Worm (Caenorhabditis elegans) whole organism, L4 larva: Measurements from ENCODE around the gene smc-3.

Source experiments
- D1046.2 ChIP-seq: fragments of 200-800 bp; sonication (Bioruptor generic); IDR thresholded peaks from 2 replicates; pipeline ENCODE4 v1.3.6; 2022; ENCODE audit warnings: missing genetic modification characterization, missing compliant biosample characterization
- F10B5.3 ChIP-seq: sonication (generic microtip); optimal IDR thresholded peaks from 2 replicates; lab custom pipeline; 2016; ENCODE audit warnings: mild to moderate bottlenecking, missing genetic modification characterization, missing compliant biosample characterization
- F26F4.8 ChIP-seq: fragments of 200-800 bp; sonication (Bioruptor generic); conservative IDR thresholded peaks from 2 replicates; pipeline ENCODE4 v1.3.6; 2022; ENCODE audit warnings: missing genetic modification characterization, missing compliant biosample characterization
- F37D6.2 ChIP-seq: sonication (generic microtip); optimal IDR thresholded peaks from 2 replicates; lab custom pipeline; 2016; ENCODE audit warnings: mild to moderate bottlenecking, missing genetic modification characterization, missing compliant biosample characterization
- F44E2.7 ChIP-seq: fragments of 200-800 bp; sonication (Bioruptor generic); IDR thresholded peaks from 2 replicates; pipeline ENCODE4 v2.1.2; 2022; ENCODE audit warnings: missing genetic modification characterization, missing compliant biosample characterization
- R02D3.7 ChIP-seq: fragments of 150-350 bp; sonication (generic microtip); optimal IDR thresholded peaks from 3 replicates; lab custom pipeline; 2014; ENCODE audit warnings: missing biosample characterization, missing genetic modification characterization
- Y48G9A.11 ChIP-seq: fragments of 200-800 bp; sonication (Bioruptor generic); IDR thresholded peaks from 2 replicates; pipeline ENCODE4 v1.3.6; 2022; ENCODE audit warnings: missing genetic modification reagents, missing genetic modification characterization, missing compliant biosample characterization
- ZK337.2 ChIP-seq: fragments of 200-800 bp; sonication (Bioruptor generic); IDR thresholded peaks from 2 replicates; pipeline ENCODE4 v1.3.6; 2022; ENCODE audit warnings: missing genetic modification reagents, missing genetic modification characterization, missing compliant biosample characterization
- ZK546.5 ChIP-seq, 2 experiments: sonication (generic microtip); optimal IDR thresholded peaks; 2 replicates each; lab custom pipeline; 2017; ENCODE audit warnings: missing biosample characterization in 2 of 2, missing genetic modification characterization in 2 of 2
- aha-1 ChIP-seq: fragments of 150-350 bp; peaks from one replicate; lab custom pipeline; 2014; ENCODE audit warnings: missing biosample characterization, missing genetic modification characterization
- arid-1 ChIP-seq: fragments of 200-800 bp; sonication (Bioruptor generic); conservative IDR thresholded peaks from 2 replicates; pipeline ENCODE4 v1.3.6; 2022; ENCODE audit warnings: missing genetic modification reagents, missing genetic modification characterization, missing compliant biosample characterization
- ceh-32 ChIP-seq: sonication (generic microtip); optimal IDR thresholded peaks from 2 replicates; lab custom pipeline; 2016; ENCODE audit warnings: mild to moderate bottlenecking, missing genetic modification characterization, missing compliant biosample characterization; ENCODE audit not compliant: poor library complexity
- ceh-44 ChIP-seq: fragments of 200-800 bp; sonication (Bioruptor generic); IDR thresholded peaks from 2 replicates; pipeline ENCODE4 v1.3.6; 2022; ENCODE audit warnings: missing genetic modification reagents, missing genetic modification characterization, missing compliant biosample characterization
- ceh-62 ChIP-seq: sonication (generic microtip); optimal IDR thresholded peaks from 2 replicates; lab custom pipeline; 2017; ENCODE audit warnings: missing biosample characterization, missing genetic modification characterization
- ces-1 ChIP-seq: fragments of 150-350 bp; sonication (generic microtip); optimal IDR thresholded peaks from 4 replicates; lab custom pipeline; 2014; ENCODE audit warnings: missing biosample characterization, missing genetic modification reagents, missing genetic modification characterization
- ctbp-1 ChIP-seq: fragments of 200-800 bp; sonication (Bioruptor generic); IDR thresholded peaks from 2 replicates; pipeline ENCODE4 v1.3.6; 2022; ENCODE audit warnings: missing genetic modification reagents, missing genetic modification characterization, missing compliant biosample characterization
- daf-8 ChIP-seq: fragments of 200-800 bp; sonication (Bioruptor generic); IDR thresholded peaks from 2 replicates; pipeline ENCODE4 v1.3.6; 2022; ENCODE audit warnings: missing genetic modification characterization, missing compliant biosample characterization
- dmd-6 ChIP-seq: fragments of 200-800 bp; sonication (Bioruptor generic); IDR thresholded peaks from 2 replicates; pipeline ENCODE4 v1.3.6; 2022; ENCODE audit warnings: missing genetic modification reagents, missing genetic modification characterization, missing compliant biosample characterization
- dmd-8 ChIP-seq: fragments of 200-800 bp; sonication (Bioruptor generic); IDR thresholded peaks from 2 replicates; pipeline ENCODE4 v1.3.6; 2022; ENCODE audit warnings: missing genetic modification characterization, missing compliant biosample characterization
- dpl-1 ChIP-seq: fragments of 150-350 bp; optimal IDR thresholded peaks from 2 replicates; lab custom pipeline; 2014; ENCODE audit warnings: missing biosample characterization, missing genetic modification reagents, missing genetic modification characterization
- dve-1 ChIP-seq: sonication (generic microtip); optimal IDR thresholded peaks from 2 replicates; lab custom pipeline; 2017; ENCODE audit warnings: antibody characterized with exemption, mild to moderate bottlenecking, missing genetic modification characterization, missing compliant biosample characterization; ENCODE audit not compliant: insufficient read depth
- egl-27 ChIP-seq: sonication (generic microtip); optimal IDR thresholded peaks from 3 replicates; lab custom pipeline; 2017; ENCODE audit warnings: missing biosample characterization, missing genetic modification reagents, missing genetic modification characterization
- fkh-10 ChIP-seq: fragments of 150-350 bp; optimal IDR thresholded peaks from 2 replicates; lab custom pipeline; 2014; ENCODE audit warnings: missing biosample characterization, missing genetic modification reagents, missing genetic modification characterization
- gei-8 ChIP-seq: fragments of 200-800 bp; sonication (Bioruptor generic); optimal IDR thresholded peaks from 2 replicates; lab custom pipeline; 2018; ENCODE audit warnings: mild to moderate bottlenecking, missing genetic modification characterization, missing compliant biosample characterization
- hlh-11 ChIP-seq: fragments of 200-800 bp; sonication (Bioruptor generic); optimal IDR thresholded peaks from 2 replicates; lab custom pipeline; 2018; ENCODE audit warnings: mild to moderate bottlenecking, missing genetic modification characterization, missing compliant biosample characterization
- jun-1 ChIP-seq: fragments of 150-350 bp; optimal IDR thresholded peaks from 2 replicates; lab custom pipeline; 2014; ENCODE audit warnings: missing biosample characterization, missing genetic modification reagents, missing genetic modification characterization
- lin-13 ChIP-seq: fragments of 150-350 bp; optimal IDR thresholded peaks from 2 replicates; lab custom pipeline; 2014; ENCODE audit warnings: missing biosample characterization, missing genetic modification reagents, missing genetic modification characterization
- mdl-1 ChIP-seq, 2 experiments: fragments of 150-350 bp in 1 of 2; sonication (generic microtip) in 1 of 2; optimal IDR thresholded peaks; 2 replicates each; lab custom pipeline; 2014 to 2017; ENCODE audit warnings: missing biosample characterization in 2 of 2, missing genetic modification characterization in 2 of 2
- mep-1 ChIP-seq: fragments of 150-350 bp; sonication (generic microtip); optimal IDR thresholded peaks from 3 replicates; lab custom pipeline; 2014; ENCODE audit warnings: missing biosample characterization, missing genetic modification characterization
- mxl-3 ChIP-seq: fragments of 200-800 bp; sonication (Bioruptor generic); optimal IDR thresholded peaks from 2 replicates; lab custom pipeline; 2018; ENCODE audit warnings: mild to moderate bottlenecking, missing genetic modification characterization, missing compliant biosample characterization
- nhr-10 ChIP-seq: fragments of 150-350 bp; optimal IDR thresholded peaks from 2 replicates; lab custom pipeline; 2014; ENCODE audit warnings: missing biosample characterization, missing genetic modification characterization
- nhr-102 ChIP-seq: sonication (generic microtip); optimal IDR thresholded peaks from 2 replicates; lab custom pipeline; 2016; ENCODE audit warnings: mild to moderate bottlenecking, missing genetic modification characterization, moderate library complexity, missing compliant biosample characterization
- nhr-111 ChIP-seq: fragments of 200-800 bp; sonication (Bioruptor generic); optimal IDR thresholded peaks from 2 replicates; lab custom pipeline; 2018; ENCODE audit warnings: mild to moderate bottlenecking, missing genetic modification characterization, missing compliant biosample characterization
- nhr-25 ChIP-seq: sonication (generic microtip); optimal IDR thresholded peaks from 2 replicates; lab custom pipeline; 2017; ENCODE audit warnings: missing genetic modification characterization, mild to moderate bottlenecking, missing compliant biosample characterization, antibody characterized with exemption, moderate library complexity, borderline replicate concordance; ENCODE audit not compliant: insufficient read depth
- nhr-41 ChIP-seq: fragments of 200-800 bp; sonication (Bioruptor generic); IDR thresholded peaks from 2 replicates; pipeline ENCODE4 v1.3.6; 2022; ENCODE audit warnings: missing genetic modification reagents, missing genetic modification characterization, missing compliant biosample characterization
- nhr-6 ChIP-seq: fragments of 150-350 bp; optimal IDR thresholded peaks from 2 replicates; lab custom pipeline; 2014; ENCODE audit warnings: missing biosample characterization, missing genetic modification characterization
- nhr-76 ChIP-seq: fragments of 150-350 bp; optimal IDR thresholded peaks from 2 replicates; lab custom pipeline; 2014; ENCODE audit warnings: missing biosample characterization, missing genetic modification characterization
- nhr-77 ChIP-seq: fragments of 150-350 bp; optimal IDR thresholded peaks from 2 replicates; lab custom pipeline; 2014; ENCODE audit warnings: missing biosample characterization, missing genetic modification characterization
- pha-4 ChIP-seq, 2 experiments: fragments of 150-350 bp in 1 of 2; fragments of 200-800 bp in 1 of 2; sonication (Bioruptor generic) in 1 of 2; IDR thresholded peaks in 1 of 2; optimal IDR thresholded peaks in 1 of 2; 2 replicates each; pipeline versions ENCODE4 v1.3.6 to Lab custom; 2014 to 2022; ENCODE audit warnings: missing genetic modification characterization in 2 of 2, missing genetic modification reagents in 2 of 2, missing biosample characterization in 1 of 2, missing compliant biosample characterization in 1 of 2
- php-3 ChIP-seq: fragments of 200-800 bp; sonication (Bioruptor generic); IDR thresholded peaks from 2 replicates; pipeline ENCODE4 v1.3.6; 2022; ENCODE audit warnings: missing genetic modification reagents, missing genetic modification characterization, missing compliant biosample characterization
- saeg-2 ChIP-seq: fragments of 200-800 bp; sonication (Bioruptor generic); IDR thresholded peaks from 2 replicates; pipeline ENCODE4 v1.3.6; 2022; ENCODE audit warnings: missing genetic modification reagents, missing genetic modification characterization, missing compliant biosample characterization
- skn-1 ChIP-seq: fragments of 150-350 bp; optimal IDR thresholded peaks from 2 replicates; lab custom pipeline; 2014; ENCODE audit warnings: missing biosample characterization, missing genetic modification characterization
- snpc-4 ChIP-seq: fragments of 150-350 bp; optimal IDR thresholded peaks from 2 replicates; lab custom pipeline; 2014; ENCODE audit warnings: missing biosample characterization, missing genetic modification characterization
- spr-3 ChIP-seq: fragments of 200-800 bp; sonication (Bioruptor generic); optimal IDR thresholded peaks from 2 replicates; lab custom pipeline; 2018; ENCODE audit warnings: mild to moderate bottlenecking, missing genetic modification characterization, missing compliant biosample characterization
- tag-97 ChIP-seq: fragments of 200-800 bp; sonication (Bioruptor generic); IDR thresholded peaks from 2 replicates; pipeline ENCODE4 v1.3.6; 2022; ENCODE audit warnings: missing genetic modification characterization, missing compliant biosample characterization
- tra-1 ChIP-seq: fragments of 200-800 bp; sonication (Bioruptor generic); IDR thresholded peaks from 2 replicates; pipeline ENCODE4 v1.3.6; 2022; ENCODE audit warnings: missing genetic modification reagents, missing genetic modification characterization, missing compliant biosample characterization
- unc-39 ChIP-seq: sonication (generic microtip); optimal IDR thresholded peaks from 2 replicates; lab custom pipeline; 2017; ENCODE audit warnings: missing biosample characterization, missing genetic modification characterization
- vab-7 ChIP-seq: fragments of 200-800 bp; sonication (Bioruptor generic); IDR thresholded peaks from 2 replicates; pipeline ENCODE4 v1.3.6; 2022; ENCODE audit warnings: missing genetic modification reagents, missing genetic modification characterization, missing compliant biosample characterization
- zag-1 ChIP-seq: fragments of 150-350 bp; optimal IDR thresholded peaks from 2 replicates; lab custom pipeline; 2014; ENCODE audit warnings: missing biosample characterization, missing genetic modification characterization
- zfp-2 ChIP-seq: sonication (generic microtip); optimal IDR thresholded peaks from 2 replicates; lab custom pipeline; 2016; ENCODE audit warnings: mild to moderate bottlenecking, missing genetic modification characterization, missing compliant biosample characterization
- zip-2 ChIP-seq: fragments of 150-350 bp; optimal IDR thresholded peaks from 2 replicates; lab custom pipeline; 2014; ENCODE audit warnings: missing biosample characterization, missing genetic modification characterization
- ztf-11 ChIP-seq: fragments of 150-350 bp; optimal IDR thresholded peaks from 2 replicates; lab custom pipeline; 2014; ENCODE audit warnings: missing biosample characterization, missing genetic modification characterization

Gene smc-3

ce11 chrIII:11290554-11290953, at the start of gene smc-3, which contains the start of the genes gly-9 and mib-1 (continued):
- TF ChIP-seq php-3 (no peak), mxl-3 (GFP tag; lab: Kevin White, UChicago) (no peak), mdl-1 (tag; optimal IDR thresholded peaks at IDR 0.05; lab: Kevin White, UChicago) (no peak), unc-39 (tag; lab: Kevin White, UChicago) (no peak), fkh-10 (GFP tag; lab: Kevin White, UChicago) (no peak), jun-1 (no peak), nhr-6 (peak; percentile 56), hlh-11 (peak; percentile 11), D1046.2 (GFP tag; lab: Robert Waterston, UW) (peak; percentile 59; the same call in 1 of the 2 replicates), spr-3 (GFP tag; lab: Kevin White, UChicago) (no peak), nhr-76 (tag; lab: Kevin White, UChicago) (no peak), zfp-2 (tag; lab: Kevin White, UChicago) (no peak), tag-97 (no peak), dpl-1 (GFP tag; lab: Kevin White, UChicago) (peak; percentile 91), F26F4.8 (GFP tag; lab: Robert Waterston, UW) (no peak), dmd-8 (GFP tag; lab: Robert Waterston, UW) (no peak), F37D6.2 (no peak), vab-7 (GFP tag; lab: Robert Waterston, UW) (no peak), nhr-10 (tag; lab: Kevin White, UChicago) (no peak), tra-1 (GFP tag; lab: Robert Waterston, UW) (no peak), Y48G9A.11 (peak; percentile 43; the same call in 1 of the 2 replicates), nhr-41 (no peak), F10B5.3 (no peak), nhr-25 (no peak), dmd-6 (GFP tag; lab: Robert Waterston, UW) (peak; percentile 45; the same call in 1 of the 2 replicates), ZK546.5 (tag; optimal IDR thresholded peaks at IDR 0.05; lab: Kevin White, UChicago) (no peak), ceh-44 (GFP tag; lab: Robert Waterston, UW) (no peak), lin-13 (GFP tag; lab: Kevin White, UChicago) (no peak), dve-1 (peak; percentile 35), ceh-32 (tag; lab: Kevin White, UChicago) (no peak), zip-2 (no peak), zag-1 (tag; lab: Kevin White, UChicago) (no peak), ztf-11 (tag; lab: Kevin White, UChicago) (no peak), skn-1 (no peak), mep-1 (tag; lab: Kevin White, UChicago) (peak; percentile 43), nhr-111 (GFP tag; lab: Kevin White, UChicago) (no peak), ceh-62 (tag; lab: Kevin White, UChicago) (no peak), daf-8 (no peak), gei-8 (GFP tag; lab: Kevin White, UChicago) (no peak), ZK337.2 (GFP tag; lab: Robert Waterston, UW) (peak; percentile 92), snpc-4 (tag; lab: Kevin White, UChicago) (no peak), saeg-2 (no peak), aha-1 (peak; percentile 96), nhr-102 (no peak), F44E2.7 (GFP tag; lab: Robert Waterston, UW) (no peak), ctbp-1 (GFP tag; lab: Robert Waterston, UW) (no peak), pha-4 (GFP tag; IDR thresholded peaks at IDR 0.05; lab: Robert Waterston, UW) (no peak), pha-4 (tag; optimal IDR thresholded peaks at IDR 0.05; lab: Kevin White, UChicago) (no peak), arid-1 (no peak), egl-27 (tag; lab: Kevin White, UChicago) (no peak), R02D3.7 (no peak), nhr-77 (no peak), ces-1 (GFP tag; lab: Kevin White, UChicago) (no peak)
